Worm (Caenorhabditis elegans) whole organism, L3 larva: ENCODE results near the gene sru-2.

Experiments used
- ama-1 ChIP-seq: fragments of 150-350 bp; optimal IDR thresholded peaks from 2 replicates; lab custom pipeline; 2018
- ceh-82 ChIP-seq: fragments of 150-350 bp; optimal IDR thresholded peaks from 2 replicates; lab custom pipeline; 2014; ENCODE audit warnings: missing biosample characterization, missing genetic modification characterization
- egl-27 ChIP-seq: sonication (generic microtip); optimal IDR thresholded peaks from 4 replicates; lab custom pipeline; 2017; ENCODE audit warnings: missing biosample characterization, missing genetic modification reagents, missing genetic modification characterization
- elt-2 ChIP-seq: sonication (generic microtip); optimal IDR thresholded peaks from 2 replicates; lab custom pipeline; 2016; ENCODE audit warnings: missing genetic modification reagents, mild to moderate bottlenecking, missing genetic modification characterization, missing compliant biosample characterization
- eor-1 ChIP-seq, 2 experiments: fragments of 150-350 bp; optimal IDR thresholded peaks; 2 replicates each; lab custom pipeline; 2014 to 2018; ENCODE audit warnings: missing biosample characterization in 2 of 2, missing genetic modification characterization in 2 of 2
- fkh-10 ChIP-seq: sonication (generic microtip); optimal IDR thresholded peaks from 2 replicates; lab custom pipeline; 2017; ENCODE audit warnings: missing biosample characterization, missing genetic modification reagents, missing genetic modification characterization
- fos-1 ChIP-seq: fragments of 150-350 bp; optimal IDR thresholded peaks from 2 replicates; lab custom pipeline; 2014; ENCODE audit warnings: missing biosample characterization, missing genetic modification characterization
- lin-39 ChIP-seq: fragments of 150-350 bp; optimal IDR thresholded peaks from 2 replicates; lab custom pipeline; 2018; ENCODE audit warnings: missing biosample characterization, missing genetic modification reagents, missing genetic modification characterization
- lsy-12 ChIP-seq: sonication (generic microtip); optimal IDR thresholded peaks from 2 replicates; lab custom pipeline; 2016; ENCODE audit warnings: mild to moderate bottlenecking, missing genetic modification characterization, missing compliant biosample characterization
- nhr-28 ChIP-seq: fragments of 150-350 bp; optimal IDR thresholded peaks from 2 replicates; lab custom pipeline; 2014; ENCODE audit warnings: missing biosample characterization, missing genetic modification characterization
- nhr-76 ChIP-seq: fragments of 150-350 bp; sonication (generic microtip); optimal IDR thresholded peaks from 5 replicates; lab custom pipeline; 2014; ENCODE audit warnings: missing biosample characterization, missing genetic modification characterization
- pha-4 ChIP-seq: fragments of 150-350 bp; optimal IDR thresholded peaks from 2 replicates; lab custom pipeline; 2014; ENCODE audit warnings: missing biosample characterization, missing genetic modification reagents, missing genetic modification characterization
- pqm-1 ChIP-seq: fragments of 150-350 bp; optimal IDR thresholded peaks from 2 replicates; lab custom pipeline; 2017; ENCODE audit warnings: missing biosample characterization, missing genetic modification characterization, inconsistent platforms
- zag-1 ChIP-seq: fragments of 150-350 bp; optimal IDR thresholded peaks from 2 replicates; lab custom pipeline; 2014; ENCODE audit warnings: missing biosample characterization, missing genetic modification characterization

ce11 chrIV:9445407-9445806 lies 40.7 kb upstream of the sru-2 start, which contains the start of gene hsp-12.3:
- no peak for TF ChIP-seq pqm-1 (tag; lab: Kevin White, UChicago)
- no peak for TF ChIP-seq fkh-10 (GFP tag; lab: Kevin White, UChicago)
- TF ChIP-seq nhr-76, result no peak
- TF ChIP-seq nhr-28 (tag; lab: Kevin White, UChicago), result no peak
- no peak for TF ChIP-seq egl-27 (tag; lab: Kevin White, UChicago)
- no peak for TF ChIP-seq lsy-12 (tag; lab: Kevin White, UChicago)
- TF ChIP-seq lin-39 (tag; lab: Kevin White, UChicago), result no peak
- TF ChIP-seq fos-1 (tag; lab: Kevin White, UChicago), result no peak
- TF ChIP-seq ama-1 (lab: Kevin White, UChicago), result no peak
- TF ChIP-seq ceh-82, result no peak
- no peak for TF ChIP-seq eor-1 (tag; optimal IDR thresholded peaks at IDR 0.05; lab: Kevin White, UChicago)
- no peak for TF ChIP-seq zag-1 (tag; lab: Kevin White, UChicago)
- no peak for TF ChIP-seq pha-4
- TF ChIP-seq elt-2 (tag; lab: Kevin White, UChicago), result no peak
